Worm (Caenorhabditis elegans) whole organism, L3 larva: Measurements from ENCODE around the gene lhfp-4.

Source experiments
- R02D3.7 ChIP-seq: fragments of 150-350 bp; optimal IDR thresholded peaks from 2 replicates; lab custom pipeline; 2014; ENCODE audit warnings: missing biosample characterization, missing genetic modification characterization
- ZK546.5 ChIP-seq: sonication (generic microtip); optimal IDR thresholded peaks from 2 replicates; lab custom pipeline; 2017; ENCODE audit warnings: missing biosample characterization, missing genetic modification characterization
- ama-1 ChIP-seq: fragments of 150-350 bp; optimal IDR thresholded peaks from 2 replicates; lab custom pipeline; 2018
- ceh-16 ChIP-seq: sonication (generic microtip); optimal IDR thresholded peaks from 2 replicates; lab custom pipeline; 2017; ENCODE audit warnings: missing biosample characterization, missing genetic modification characterization
- ceh-28 ChIP-seq: fragments of 150-350 bp; optimal IDR thresholded peaks from 2 replicates; lab custom pipeline; 2014; ENCODE audit warnings: missing biosample characterization, missing genetic modification reagents, missing genetic modification characterization
- ceh-82 ChIP-seq: fragments of 150-350 bp; optimal IDR thresholded peaks from 2 replicates; lab custom pipeline; 2014; ENCODE audit warnings: missing biosample characterization, missing genetic modification characterization
- ceh-9 ChIP-seq: sonication (generic microtip); optimal IDR thresholded peaks from 2 replicates; lab custom pipeline; 2018; ENCODE audit warnings: missing biosample characterization, missing genetic modification characterization
- daf-12 ChIP-seq: fragments of 150-350 bp; optimal IDR thresholded peaks from 2 replicates; lab custom pipeline; 2014; ENCODE audit warnings: missing biosample characterization, missing genetic modification reagents, missing genetic modification characterization
- egl-27 ChIP-seq: sonication (generic microtip); optimal IDR thresholded peaks from 4 replicates; lab custom pipeline; 2017; ENCODE audit warnings: missing biosample characterization, missing genetic modification reagents, missing genetic modification characterization
- egl-5 ChIP-seq: fragments of 150-350 bp; optimal IDR thresholded peaks from 2 replicates; lab custom pipeline; 2017; ENCODE audit warnings: missing biosample characterization, missing genetic modification reagents, missing genetic modification characterization, inconsistent platforms
- elt-1 ChIP-seq: fragments of 150-350 bp; optimal IDR thresholded peaks from 2 replicates; lab custom pipeline; 2014; ENCODE audit warnings: missing biosample characterization, missing genetic modification characterization
- elt-2 ChIP-seq: sonication (generic microtip); optimal IDR thresholded peaks from 2 replicates; lab custom pipeline; 2016; ENCODE audit warnings: missing genetic modification reagents, mild to moderate bottlenecking, missing genetic modification characterization, missing compliant biosample characterization
- elt-3 ChIP-seq, 3 experiments: fragments of 150-350 bp in 1 of 3; sonication (generic microtip) in 2 of 3; optimal IDR thresholded peaks; 2 replicates in 2 of 3; 4 replicates in 1 of 3; lab custom pipeline; 2014 to 2017; ENCODE audit warnings: missing biosample characterization in 3 of 3, missing genetic modification characterization in 3 of 3
- fkh-2 ChIP-seq: fragments of 150-350 bp; optimal IDR thresholded peaks from 2 replicates; lab custom pipeline; 2014; ENCODE audit warnings: missing biosample characterization, missing genetic modification reagents, missing genetic modification characterization
- hmg-11 ChIP-seq: sonication (generic microtip); optimal IDR thresholded peaks from 2 replicates; lab custom pipeline; 2016; ENCODE audit warnings: missing genetic modification characterization, missing compliant biosample characterization
- jun-1 ChIP-seq: fragments of 150-350 bp; optimal IDR thresholded peaks from 2 replicates; lab custom pipeline; 2014; ENCODE audit warnings: missing biosample characterization, missing genetic modification reagents, missing genetic modification characterization
- lin-15B ChIP-seq: fragments of 150-350 bp; optimal IDR thresholded peaks from 2 replicates; lab custom pipeline; 2014; ENCODE audit warnings: missing biosample characterization, missing genetic modification characterization
- lin-39 ChIP-seq: fragments of 150-350 bp; optimal IDR thresholded peaks from 2 replicates; lab custom pipeline; 2018; ENCODE audit warnings: missing biosample characterization, missing genetic modification reagents, missing genetic modification characterization
- lsy-12 ChIP-seq: sonication (generic microtip); optimal IDR thresholded peaks from 2 replicates; lab custom pipeline; 2016; ENCODE audit warnings: mild to moderate bottlenecking, missing genetic modification characterization, missing compliant biosample characterization
- mml-1 ChIP-seq: fragments of 150-350 bp; sonication (generic microtip); optimal IDR thresholded peaks from 3 replicates; lab custom pipeline; 2014; ENCODE audit warnings: missing biosample characterization, missing genetic modification characterization
- nfya-1 ChIP-seq: sonication (generic microtip); optimal IDR thresholded peaks from 2 replicates; lab custom pipeline; 2017; ENCODE audit warnings: missing genetic modification characterization, mild to moderate bottlenecking, missing compliant biosample characterization, antibody characterized with exemption, moderate library complexity; ENCODE audit not compliant: insufficient read depth
- nhr-11 ChIP-seq: fragments of 150-350 bp; optimal IDR thresholded peaks from 2 replicates; lab custom pipeline; 2014; ENCODE audit warnings: missing biosample characterization, missing genetic modification characterization
- nhr-237 ChIP-seq: fragments of 150-350 bp; optimal IDR thresholded peaks from 2 replicates; lab custom pipeline; 2014; ENCODE audit warnings: missing biosample characterization, missing genetic modification characterization
- nhr-43 ChIP-seq: sonication (generic microtip); optimal IDR thresholded peaks from 2 replicates; lab custom pipeline; 2016; ENCODE audit warnings: mild to moderate bottlenecking, missing genetic modification characterization, missing compliant biosample characterization; ENCODE audit not compliant: poor library complexity, severe bottlenecking
- nhr-67 ChIP-seq: fragments of 150-350 bp; optimal IDR thresholded peaks from 2 replicates; lab custom pipeline; 2014; ENCODE audit warnings: missing biosample characterization, missing genetic modification characterization
- nhr-76 ChIP-seq: fragments of 150-350 bp; sonication (generic microtip); optimal IDR thresholded peaks from 5 replicates; lab custom pipeline; 2014; ENCODE audit warnings: missing biosample characterization, missing genetic modification characterization
- nhr-77 ChIP-seq: fragments of 150-350 bp; optimal IDR thresholded peaks from 2 replicates; lab custom pipeline; 2014; ENCODE audit warnings: missing biosample characterization, missing genetic modification characterization
- pha-4 ChIP-seq: fragments of 150-350 bp; optimal IDR thresholded peaks from 2 replicates; lab custom pipeline; 2014; ENCODE audit warnings: missing biosample characterization, missing genetic modification reagents, missing genetic modification characterization
- pqm-1 ChIP-seq: fragments of 150-350 bp; optimal IDR thresholded peaks from 2 replicates; lab custom pipeline; 2017; ENCODE audit warnings: missing biosample characterization, missing genetic modification characterization, inconsistent platforms
- sea-2 ChIP-seq: fragments of 150-350 bp; sonication (generic microtip); optimal IDR thresholded peaks from 4 replicates; lab custom pipeline; 2014; ENCODE audit warnings: missing biosample characterization, missing genetic modification reagents, missing genetic modification characterization
- skn-1 ChIP-seq: fragments of 150-350 bp; optimal IDR thresholded peaks from 2 replicates; lab custom pipeline; 2014; ENCODE audit warnings: missing biosample characterization, missing genetic modification characterization
- snpc-4 ChIP-seq: fragments of 150-350 bp; optimal IDR thresholded peaks from 2 replicates; lab custom pipeline; 2014; ENCODE audit warnings: missing biosample characterization, missing genetic modification characterization
- tbx-2 ChIP-seq: sonication (generic microtip); optimal IDR thresholded peaks from 2 replicates; lab custom pipeline; 2016; ENCODE audit warnings: mild to moderate bottlenecking, missing genetic modification characterization, missing compliant biosample characterization
- unc-39 ChIP-seq: sonication (generic microtip); optimal IDR thresholded peaks from 4 replicates; lab custom pipeline; 2017; ENCODE audit warnings: missing biosample characterization, missing genetic modification characterization
- ztf-11 ChIP-seq: fragments of 150-350 bp; optimal IDR thresholded peaks from 2 replicates; lab custom pipeline; 2014; ENCODE audit warnings: missing biosample characterization, missing genetic modification characterization
- ztf-4 ChIP-seq: fragments of 150-350 bp; optimal IDR thresholded peaks from 2 replicates; lab custom pipeline; 2014; ENCODE audit warnings: missing biosample characterization, missing genetic modification characterization

The lhfp-4 gene

ce11 chrIV:17249691-17250181 lies 25.6 kb upstream of the lhfp-4 start, which contains the start of gene eelo-2 (continued):
- TF ChIP-seq ceh-16 (tag; lab: Kevin White, UChicago) = peak; percentile 35

ce11 chrIV:17253435-17253834 lies 21.9 kb upstream of the lhfp-4 start:
- no peak for TF ChIP-seq elt-1
- TF ChIP-seq elt-2 (tag; lab: Kevin White, UChicago) = no peak
- TF ChIP-seq nfya-1 (tag; lab: Kevin White, UChicago) = no peak
- no peak for TF ChIP-seq pqm-1
- TF ChIP-seq fkh-2 (tag; lab: Kevin White, UChicago) = no peak
- TF ChIP-seq daf-12 (tag; lab: Kevin White, UChicago) = no peak
- no peak for TF ChIP-seq nhr-67 (tag; lab: Kevin White, UChicago)
- no peak for TF ChIP-seq unc-39 (tag; lab: Kevin White, UChicago)
- TF ChIP-seq ceh-82 = no peak
- TF ChIP-seq ztf-4 (tag; lab: Kevin White, UChicago) = no peak
- TF ChIP-seq nhr-43 = no peak
- no peak for TF ChIP-seq snpc-4
- TF ChIP-seq lin-39 (tag; lab: Kevin White, UChicago) = no peak
- TF ChIP-seq pha-4 (tag; lab: Kevin White, UChicago) = no peak
- no peak for TF ChIP-seq hmg-11
- TF ChIP-seq nhr-76 (tag; lab: Kevin White, UChicago) = no peak
- TF ChIP-seq tbx-2 (tag; lab: Kevin White, UChicago) = no peak
- no peak for TF ChIP-seq jun-1 (tag; lab: Kevin White, UChicago)
- TF ChIP-seq, all 47 proteins: peak for 0

- TF ChIP-seq nhr-77 (tag; lab: Kevin White, UChicago) (no peak), hmg-11 (no peak), ceh-28 (tag; lab: Kevin White, UChicago) (no peak), unc-39 (tag; lab: Kevin White, UChicago) (no peak), R02D3.7 (tag; lab: Kevin White, UChicago) (no peak), nfya-1 (tag; lab: Kevin White, UChicago) (no peak), snpc-4 (no peak), ztf-4 (tag; lab: Kevin White, UChicago) (no peak), ztf-11 (no peak)
Observed at ce11 chrIV:17255001-17255400, 20.4 kb upstream of the lhfp-4 start, which contains the start of gene gtf-2E1. Gene gtf-2E1 (plus strand): TSS chrIV:17255301.

ce11 chrIV:17258824-17259223 lies 16.6 kb upstream of the lhfp-4 start:
- no peak for TF ChIP-seq ama-1 (lab: Kevin White, UChicago)
- no peak for TF ChIP-seq daf-12 (tag; lab: Kevin White, UChicago)
- no peak for TF ChIP-seq R02D3.7 (tag; lab: Kevin White, UChicago)
- TF ChIP-seq hmg-11 = no peak
- no peak for TF ChIP-seq jun-1 (tag; lab: Kevin White, UChicago)
- no peak for TF ChIP-seq lin-39 (tag; lab: Kevin White, UChicago)
- TF ChIP-seq ztf-11 = no peak
- TF ChIP-seq elt-3 (tag; optimal IDR thresholded peaks at IDR 0.05; lab: Kevin White, UChicago) = no peak
- TF ChIP-seq egl-27 (tag; lab: Kevin White, UChicago) = no peak
- no peak for TF ChIP-seq tbx-2 (tag; lab: Kevin White, UChicago)
- TF ChIP-seq lsy-12 (tag; lab: Kevin White, UChicago) = no peak
- TF ChIP-seq snpc-4 = no peak
- no peak for TF ChIP-seq nhr-77 (tag; lab: Kevin White, UChicago)
- TF ChIP-seq egl-5 = no peak
- no peak for TF ChIP-seq skn-1 (tag; lab: Kevin White, UChicago)
- TF ChIP-seq ztf-4 (tag; lab: Kevin White, UChicago) = no peak
- TF ChIP-seq sea-2 = no peak

ce11 chrIV:17259310-17259709 lies 16.1 kb upstream of the lhfp-4 start, which contains the start of gene phyh-1:
Gene phyh-1 (minus strand): TSS chrIV:17259410.
- TF ChIP-seq lsy-12 (tag; lab: Kevin White, UChicago) (no peak), ceh-28 (tag; lab: Kevin White, UChicago) (no peak), mml-1 (tag; lab: Kevin White, UChicago) (no peak), ama-1 (lab: Kevin White, UChicago) (no peak), ceh-9 (no peak), ZK546.5 (no peak), ztf-11 (no peak), fkh-2 (tag; lab: Kevin White, UChicago) (no peak), nhr-237 (tag; lab: Kevin White, UChicago) (no peak), ztf-4 (tag; lab: Kevin White, UChicago) (no peak), nhr-11 (no peak), egl-27 (tag; lab: Kevin White, UChicago) (no peak), sea-2 (no peak), lin-39 (tag; lab: Kevin White, UChicago) (no peak), lin-15B (tag; lab: Kevin White, UChicago) (no peak), elt-3 (tag; optimal IDR thresholded peaks at IDR 0.05; lab: Kevin White, UChicago) (no peak), jun-1 (tag; lab: Kevin White, UChicago) (no peak), nhr-77 (tag; lab: Kevin White, UChicago) (no peak)
- TF ChIP-seq, all 47 proteins: peak for 0
